Fruit fly (Drosophila melanogaster) Kc167 (cell line): ENCODE results near the gene Trf.

Experiments used
- Myc ChIP-seq: fragments of >200 bp; optimal IDR thresholded peaks from 2 replicates; lab custom pipeline; 2017; ENCODE audit warnings: missing external identifiers
- Sin3A ChIP-seq: fragments of >200 bp; optimal IDR thresholded peaks from 2 replicates; lab custom pipeline; 2018; ENCODE audit warnings: missing external identifiers
- h ChIP-seq: fragments of >200 bp; optimal IDR thresholded peaks from 3 replicates; lab custom pipeline; 2018; ENCODE audit warnings: missing external identifiers
- insv ChIP-seq: fragments of >200 bp; optimal IDR thresholded peaks from 3 replicates; lab custom pipeline; 2018; ENCODE audit warnings: missing external identifiers
- psq ChIP-seq: fragments of >200 bp; optimal IDR thresholded peaks from 2 replicates; lab custom pipeline; 2017; ENCODE audit warnings: missing external identifiers
- ttk ChIP-seq: sonication (Bioruptor generic); optimal IDR thresholded peaks from 2 replicates; lab custom pipeline; 2017; ENCODE audit warnings: missing external identifiers

The Trf gene

DNA sequence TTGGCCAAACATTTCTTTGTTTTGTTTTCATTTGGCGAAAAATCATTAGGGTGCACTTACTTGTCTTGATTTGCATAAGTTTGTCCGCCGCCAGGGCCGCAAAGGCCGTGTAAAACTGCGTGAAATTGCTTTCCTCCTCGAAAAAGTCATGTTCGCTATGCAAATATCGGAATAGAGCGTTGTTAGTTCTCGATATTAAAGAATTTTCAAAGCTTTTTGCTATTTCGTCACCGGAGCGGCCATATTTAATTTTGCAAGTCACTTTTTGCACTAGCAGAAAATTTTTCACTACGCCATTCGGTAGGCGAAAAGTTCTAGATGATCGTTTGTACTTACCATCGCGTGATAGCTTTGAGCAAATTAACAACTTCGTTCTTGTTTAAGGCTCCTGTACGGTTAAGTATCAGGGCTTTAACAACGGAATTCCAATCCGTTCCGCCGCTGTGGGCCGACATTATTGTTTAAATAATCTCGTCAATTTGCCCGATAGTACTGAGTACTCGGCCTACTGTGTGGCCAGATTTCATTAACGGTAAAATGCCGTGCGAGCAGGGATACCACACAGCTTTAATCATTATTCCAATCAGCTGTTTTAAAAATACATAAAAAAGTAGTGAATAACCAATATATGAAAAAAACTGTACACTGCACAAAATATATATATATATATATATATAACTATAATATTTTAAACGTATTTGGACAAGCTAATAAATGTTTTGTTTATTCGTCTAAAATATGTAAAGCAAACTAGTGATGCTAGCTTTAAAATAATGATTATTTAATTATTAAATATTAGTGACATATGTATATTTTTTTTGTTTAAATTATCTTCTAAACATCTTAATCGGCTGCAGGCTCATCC is 1.4 kb upstream of the Trf start, which contains the start of gene poe:
TSS of gene poe (minus strand) at position 513 of the 865 bp plus-strand sequence.
- TF ChIP-seq Sin3A (lab: Kevin White, UChicago) (no peak), psq (no peak), Myc (lab: Kevin White, UChicago) (no peak), h (lab: Kevin White, UChicago) (no peak), ttk (lab: Kevin White, UChicago) (no peak), insv (lab: Kevin White, UChicago) (no peak)

DNA sequence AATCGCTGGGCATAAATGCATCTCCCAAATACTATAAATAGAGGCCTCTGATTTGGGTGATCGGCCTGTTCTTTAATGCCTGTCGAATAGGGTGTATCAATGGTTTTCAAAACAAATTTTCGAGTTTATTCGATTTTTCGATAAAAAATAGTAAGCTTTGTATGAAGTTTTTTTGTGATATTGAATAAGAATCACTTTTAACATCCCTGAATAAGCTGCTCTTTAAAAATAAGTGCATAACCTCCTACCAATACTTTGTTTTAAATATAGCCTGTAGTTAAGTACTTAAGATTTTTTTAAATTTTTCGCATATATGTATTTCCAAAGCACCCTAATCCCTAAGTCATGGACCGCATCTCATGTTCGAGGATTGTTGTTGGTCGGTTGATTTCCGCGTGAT is 8.0 kb downstream of the Trf start:
- no peak for TF ChIP-seq psq
- TF ChIP-seq Myc (lab: Kevin White, UChicago) = no peak
- no peak for TF ChIP-seq ttk (lab: Kevin White, UChicago)
- no peak for TF ChIP-seq insv (lab: Kevin White, UChicago)
- TF ChIP-seq h (lab: Kevin White, UChicago) = no peak
- TF ChIP-seq Sin3A (lab: Kevin White, UChicago) = no peak

DNA sequence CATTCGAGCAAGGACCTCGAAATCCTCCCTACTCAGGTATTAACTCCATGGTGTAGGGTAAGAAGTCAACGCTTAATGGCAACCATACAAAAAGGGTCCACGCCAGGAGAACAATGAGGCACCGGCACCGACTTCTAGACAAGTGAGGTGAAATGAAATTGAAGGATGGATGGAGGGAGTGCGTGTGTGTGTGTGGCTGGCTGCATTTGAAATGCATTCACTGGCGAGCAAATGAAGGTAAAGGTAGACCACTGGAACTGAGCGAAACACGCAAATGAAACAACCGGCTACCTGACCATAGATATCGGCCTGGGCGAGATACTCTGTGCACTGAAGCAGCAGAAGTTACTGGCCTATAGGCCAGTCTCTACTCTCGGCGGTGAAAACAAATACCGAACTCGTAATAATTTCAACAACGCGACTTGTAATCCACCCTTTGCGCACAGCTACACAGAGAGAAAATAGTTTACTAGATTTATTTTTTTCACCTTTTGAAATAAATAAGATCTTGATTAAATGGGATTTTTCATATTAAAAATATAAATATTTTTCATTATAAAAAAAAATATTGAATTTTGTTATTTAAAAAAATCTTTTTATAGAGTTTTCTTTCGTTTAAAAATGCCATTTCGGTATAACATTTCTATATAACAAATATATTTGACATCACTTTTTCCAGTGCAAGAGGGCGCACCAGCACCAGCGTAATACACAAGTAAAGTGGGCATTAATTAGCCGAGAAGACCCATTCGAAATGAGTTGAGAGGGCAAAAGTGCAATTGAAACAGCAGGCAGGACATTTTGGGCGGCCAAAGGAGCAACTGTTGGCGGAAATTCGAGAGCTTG is 9.2 kb downstream of the Trf start:
- no peak for TF ChIP-seq ttk (lab: Kevin White, UChicago)
- no peak for TF ChIP-seq psq
- TF ChIP-seq insv (lab: Kevin White, UChicago) = no peak
- no peak for TF ChIP-seq Myc (lab: Kevin White, UChicago)
- TF ChIP-seq Sin3A (lab: Kevin White, UChicago) = no peak
- TF ChIP-seq h (lab: Kevin White, UChicago) = no peak

DNA sequence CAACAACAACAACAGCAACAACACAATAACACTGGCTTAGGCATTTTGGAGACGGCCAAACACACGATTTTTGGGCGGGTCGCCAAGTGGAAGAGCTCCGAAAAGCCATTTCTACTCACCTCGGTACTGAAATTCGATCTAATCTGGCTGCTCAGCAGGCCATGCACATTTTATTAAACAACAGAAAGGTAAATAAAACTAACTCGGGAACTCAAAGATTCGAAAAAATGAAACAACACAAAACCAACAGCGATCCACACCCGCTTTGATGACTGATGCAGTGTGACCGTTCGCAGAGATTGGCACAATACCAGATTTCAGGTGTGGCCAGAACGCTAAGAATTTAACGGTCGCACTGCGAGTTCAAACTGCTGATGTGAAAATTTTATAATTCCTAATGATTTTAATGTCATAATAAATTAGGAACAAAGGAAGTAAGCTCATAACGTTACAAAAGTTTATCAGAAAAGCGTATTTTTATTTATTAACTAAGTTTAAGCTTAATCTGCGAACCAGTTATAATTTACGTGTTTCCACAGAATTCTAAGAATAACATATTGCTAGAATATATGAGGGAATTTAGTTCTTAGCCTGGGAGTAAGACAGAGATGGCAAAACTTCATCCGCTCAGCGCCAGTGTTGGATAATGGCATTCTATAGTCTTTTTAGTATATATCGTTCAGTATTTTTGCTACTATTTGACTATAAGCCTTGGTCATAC is 10.2 kb downstream of the Trf start, which contains the start of gene Mcr:
TSS of gene Mcr (minus strand) at position 291 of the 721 bp plus-strand sequence.
- TF ChIP-seq Myc (lab: Kevin White, UChicago) = no peak
- no peak for TF ChIP-seq ttk (lab: Kevin White, UChicago)
- no peak for TF ChIP-seq psq
- TF ChIP-seq Sin3A (lab: Kevin White, UChicago) = no peak
- TF ChIP-seq h (lab: Kevin White, UChicago) = no peak
- no peak for TF ChIP-seq insv (lab: Kevin White, UChicago)

DNA sequence CACCGCTTCAGTTG is 10.5 kb downstream of the Trf start, which contains the start of gene Bsg:
TSS of gene Bsg (plus strand) at position 8 of the 14 bp plus-strand sequence.
- TF ChIP-seq insv (lab: Kevin White, UChicago) = no peak
- TF ChIP-seq ttk (lab: Kevin White, UChicago) = no peak
- no peak for TF ChIP-seq h (lab: Kevin White, UChicago)
- TF ChIP-seq psq = no peak
- no peak for TF ChIP-seq Sin3A (lab: Kevin White, UChicago)
- TF ChIP-seq Myc (lab: Kevin White, UChicago) = no peak

DNA sequence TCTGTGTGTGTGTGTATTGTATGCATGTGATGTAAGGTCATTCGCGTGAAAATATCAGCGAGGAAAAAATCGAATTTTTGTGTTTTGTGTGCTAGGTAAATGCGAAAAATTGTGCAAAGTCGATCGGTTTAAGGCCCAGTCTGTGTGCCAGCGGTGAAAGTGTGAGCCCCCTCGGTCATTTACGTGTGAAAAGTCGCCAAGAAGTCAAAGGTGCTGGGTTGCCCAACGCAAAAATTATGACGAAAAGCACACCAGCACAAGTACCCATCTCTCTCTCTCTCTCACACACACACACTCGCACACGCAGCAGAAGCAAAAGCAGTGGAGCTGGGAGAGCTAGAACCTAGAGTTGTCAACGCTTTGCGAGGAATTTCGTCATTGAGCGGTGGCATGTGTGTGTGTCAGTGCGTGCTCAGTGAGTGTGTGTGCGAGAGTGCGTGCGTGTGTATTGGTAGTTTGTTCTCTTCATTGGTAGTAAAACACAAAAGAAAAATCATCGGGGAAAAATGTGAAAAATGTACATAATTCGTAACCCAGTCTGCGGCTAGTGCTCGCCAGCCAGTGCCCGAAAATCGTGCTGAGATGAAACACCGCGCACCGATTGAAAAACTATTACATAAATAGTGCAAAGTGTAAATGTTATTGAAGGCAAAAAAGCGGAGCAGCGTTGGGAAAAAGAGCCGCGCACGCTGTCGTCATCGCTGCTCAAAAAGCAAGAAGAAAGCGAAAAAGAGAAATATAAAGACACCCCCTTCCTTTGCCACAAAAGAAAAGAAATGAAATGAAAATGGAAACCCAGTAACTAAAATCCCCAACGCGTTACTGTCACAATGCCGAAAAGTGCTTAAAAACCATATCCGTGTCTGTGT is 11.0 kb downstream of the Trf start:
- TF ChIP-seq h (lab: Kevin White, UChicago) = no peak
- no peak for TF ChIP-seq psq
- no peak for TF ChIP-seq ttk (lab: Kevin White, UChicago)
- TF ChIP-seq Myc (lab: Kevin White, UChicago) = no peak
- TF ChIP-seq Sin3A (lab: Kevin White, UChicago) = no peak
- no peak for TF ChIP-seq insv (lab: Kevin White, UChicago)

DNA sequence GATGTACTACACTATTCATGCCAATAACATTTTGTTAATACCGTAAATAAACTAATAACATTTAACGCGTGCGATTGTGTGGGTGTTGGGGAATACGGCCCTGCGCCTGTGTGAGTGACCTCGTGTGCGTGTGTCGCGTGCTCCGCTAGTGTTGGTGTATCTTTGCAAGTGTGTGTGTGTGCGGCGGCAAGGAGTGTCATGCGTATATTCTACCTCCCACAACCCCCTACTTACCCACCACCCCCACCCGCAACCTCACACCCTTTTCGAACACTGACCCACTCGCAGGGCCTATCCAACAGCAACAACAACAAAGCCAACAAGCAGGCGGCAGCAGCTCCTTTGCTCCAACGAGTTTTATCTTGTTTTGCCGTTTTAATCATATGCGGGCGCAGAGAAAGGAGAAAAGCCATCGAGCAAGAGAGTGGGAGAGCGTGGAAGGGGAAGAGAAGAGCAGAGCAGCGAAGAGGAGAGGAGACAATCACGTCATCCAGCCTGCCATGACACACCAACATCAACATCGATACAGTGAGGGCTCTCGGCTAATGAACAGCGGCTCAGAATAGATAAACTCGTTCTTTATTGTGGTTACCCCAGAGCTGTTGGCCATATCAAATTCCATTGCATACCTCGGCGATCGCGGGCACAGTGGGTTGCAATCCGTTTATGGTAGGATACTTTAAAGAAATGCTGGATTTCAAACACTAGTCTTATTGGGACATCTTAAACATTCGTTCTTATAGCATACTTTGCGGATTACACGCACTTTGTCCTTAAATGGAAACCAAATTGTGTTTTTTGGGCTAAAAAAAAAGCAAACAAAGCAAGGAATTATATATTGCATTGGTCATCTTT is 11.9 kb downstream of the Trf start:
- TF ChIP-seq ttk (lab: Kevin White, UChicago) (no peak), insv (lab: Kevin White, UChicago) (no peak), Sin3A (lab: Kevin White, UChicago) (no peak), Myc (lab: Kevin White, UChicago) (no peak), psq (no peak), h (lab: Kevin White, UChicago) (no peak)

DNA sequence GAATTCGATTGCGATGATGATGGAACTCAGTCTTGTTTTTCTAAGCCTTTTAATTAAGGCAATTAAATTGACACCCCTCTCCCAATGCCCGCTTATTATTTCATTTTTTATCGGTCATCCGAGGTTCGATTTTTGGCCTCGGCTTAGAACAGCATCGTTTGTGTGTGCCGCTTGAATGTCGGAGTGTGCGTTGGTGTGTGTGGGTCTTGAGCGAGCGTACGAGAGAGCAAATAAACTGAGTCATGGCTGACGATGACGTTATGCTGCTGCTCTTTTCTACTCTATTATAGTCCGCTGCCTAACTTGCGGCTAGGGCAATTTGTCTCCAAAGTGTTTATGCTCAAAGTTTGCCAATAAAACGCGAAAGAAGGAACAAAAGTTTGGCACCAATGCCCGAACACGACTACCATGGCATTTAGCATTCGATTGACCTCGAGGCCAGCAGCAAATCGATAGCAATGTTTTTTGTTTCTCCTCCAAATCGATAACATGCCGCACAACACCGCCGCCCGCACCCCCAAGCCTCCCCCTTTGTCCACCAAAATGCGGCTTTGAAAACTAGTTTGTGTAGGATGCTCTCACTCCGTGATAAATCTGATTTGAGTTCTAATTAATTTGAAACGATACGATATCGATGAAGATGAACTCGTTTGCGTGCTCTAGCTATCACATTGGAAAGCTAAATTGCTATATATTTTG is 12.9 kb downstream of the Trf start:
- TF ChIP-seq ttk (lab: Kevin White, UChicago) (no peak), h (lab: Kevin White, UChicago) (no peak), insv (lab: Kevin White, UChicago) (no peak), Sin3A (lab: Kevin White, UChicago) (no peak), psq (no peak), Myc (lab: Kevin White, UChicago) (no peak)

DNA sequence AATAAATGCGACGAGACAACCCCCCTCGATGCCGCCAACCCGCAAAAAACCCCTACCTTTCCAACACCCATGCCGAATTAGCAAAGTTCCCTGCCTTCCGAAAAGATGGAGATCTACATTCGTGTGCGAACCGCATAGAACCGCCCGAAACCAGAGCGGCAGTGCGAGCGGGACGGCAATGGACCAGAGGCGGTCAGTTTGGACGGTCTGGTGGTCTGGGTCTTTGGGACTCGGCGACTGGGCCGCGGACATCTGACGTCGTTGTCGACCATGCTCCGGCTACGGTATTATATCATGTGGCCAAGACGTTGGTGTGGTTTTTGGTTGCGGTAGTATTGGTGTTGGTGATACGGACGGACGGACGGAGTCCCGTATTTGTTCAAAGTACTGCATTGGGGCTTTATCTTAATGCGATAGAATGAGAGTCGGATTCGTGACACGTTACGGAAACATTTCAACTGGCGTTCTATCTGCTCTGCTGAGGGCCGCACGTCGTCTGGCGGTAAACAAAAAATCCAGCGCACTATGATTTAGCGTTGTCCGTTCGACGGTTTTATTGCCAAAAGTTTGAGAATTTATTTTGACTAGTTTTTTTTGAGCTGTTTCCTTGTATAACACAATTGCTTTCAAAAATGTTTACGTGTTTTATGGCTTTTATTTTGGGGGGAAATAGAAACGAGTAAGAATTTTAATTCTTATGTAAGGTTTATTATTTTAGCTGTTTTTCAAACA is 14.2 kb downstream of the Trf start:
- TF ChIP-seq Sin3A (lab: Kevin White, UChicago) (no peak), insv (lab: Kevin White, UChicago) (no peak), h (lab: Kevin White, UChicago) (no peak), Myc (lab: Kevin White, UChicago) (no peak), psq (no peak), ttk (lab: Kevin White, UChicago) (no peak)
